Worm (Caenorhabditis elegans) whole organism, L1 larva: ENCODE data around the gene AH10.4.

Experiments used
- C16A3.4 ChIP-seq: fragments of 150-350 bp; optimal IDR thresholded peaks from 2 replicates; lab custom pipeline; 2014; ENCODE audit warnings: missing biosample characterization, missing genetic modification characterization
- C34B4.2 ChIP-seq: sonication (generic microtip); optimal IDR thresholded peaks from 2 replicates; lab custom pipeline; 2017; ENCODE audit warnings: mild to moderate bottlenecking, missing genetic modification characterization, missing compliant biosample characterization
- F16B12.6 ChIP-seq: fragments of 150-350 bp; optimal IDR thresholded peaks from 2 replicates; lab custom pipeline; 2014; ENCODE audit warnings: missing biosample characterization, missing genetic modification characterization
- aha-1 ChIP-seq: fragments of 150-350 bp; optimal IDR thresholded peaks from 2 replicates; lab custom pipeline; 2014; ENCODE audit warnings: missing biosample characterization, missing genetic modification characterization
- alr-1 ChIP-seq: fragments of 200-800 bp; sonication (Bioruptor generic); optimal IDR thresholded peaks from 2 replicates; lab custom pipeline; 2018; ENCODE audit warnings: borderline replicate concordance, mild to moderate bottlenecking, missing genetic modification characterization, missing compliant biosample characterization
- blmp-1 ChIP-seq: fragments of 150-350 bp; optimal IDR thresholded peaks from 2 replicates; lab custom pipeline; 2014; ENCODE audit warnings: missing biosample characterization, missing genetic modification characterization
- ceh-63 ChIP-seq: fragments of 200-800 bp; sonication (Bioruptor generic); optimal IDR thresholded peaks from 2 replicates; lab custom pipeline; 2018; ENCODE audit warnings: mild to moderate bottlenecking, missing genetic modification characterization, missing compliant biosample characterization
- ceh-82 ChIP-seq, 3 experiments: fragments of 150-350 bp in 1 of 3; sonication (generic microtip) in 2 of 3; optimal IDR thresholded peaks; 2 replicates each; lab custom pipeline; 2014 to 2017; ENCODE audit warnings: missing biosample characterization in 3 of 3, missing genetic modification characterization in 3 of 3
- dsc-1 ChIP-seq: sonication (generic microtip); optimal IDR thresholded peaks from 2 replicates; lab custom pipeline; 2016; ENCODE audit warnings: mild to moderate bottlenecking, missing genetic modification characterization, missing compliant biosample characterization
- efl-1 ChIP-seq, 4 experiments: fragments of 150-350 bp; optimal IDR thresholded peaks in 3 of 4; peaks in 1 of 4; 1 replicate in 1 of 4; 2 replicates in 3 of 4; lab custom pipeline; 2014; ENCODE audit warnings: missing biosample characterization in 2 of 4, missing genetic modification characterization in 2 of 4, missing genetic modification reagents in 2 of 4
- efl-3 ChIP-seq: fragments of 200-800 bp; sonication (Bioruptor generic); optimal IDR thresholded peaks from 2 replicates; lab custom pipeline; 2018; ENCODE audit warnings: mild to moderate bottlenecking, missing genetic modification characterization, missing compliant biosample characterization
- elt-3 ChIP-seq, 6 experiments: fragments of 150-350 bp in 1 of 6; sonication (generic microtip); optimal IDR thresholded peaks; 2 replicates each; lab custom pipeline; 2017 to 2018; ENCODE audit warnings: missing biosample characterization in 6 of 6, missing genetic modification characterization in 6 of 6, inconsistent platforms in 1 of 6
- fkh-10 ChIP-seq: sonication (generic microtip); optimal IDR thresholded peaks from 2 replicates; lab custom pipeline; 2017; ENCODE audit warnings: missing biosample characterization, missing genetic modification reagents, missing genetic modification characterization
- fkh-4 ChIP-seq: sonication (generic microtip); optimal IDR thresholded peaks from 2 replicates; lab custom pipeline; 2016; ENCODE audit warnings: missing compliant biosample characterization, missing genetic modification characterization, borderline replicate concordance
- grh-1 ChIP-seq: fragments of 200-800 bp; sonication (Bioruptor generic); IDR thresholded peaks from 2 replicates; pipeline ENCODE4 v1.3.6; 2022; ENCODE audit warnings: missing genetic modification reagents, missing genetic modification characterization, missing compliant biosample characterization
- hlh-17 ChIP-seq: fragments of 200-800 bp; sonication (Bioruptor generic); optimal IDR thresholded peaks from 2 replicates; lab custom pipeline; 2018; ENCODE audit warnings: missing genetic modification characterization, mild to moderate bottlenecking, missing compliant biosample characterization, moderate library complexity, borderline replicate concordance
- hpl-2 ChIP-seq: fragments of 150-350 bp; optimal IDR thresholded peaks from 2 replicates; lab custom pipeline; 2014; ENCODE audit warnings: missing biosample characterization, missing genetic modification reagents, missing genetic modification characterization
- lin-13 ChIP-seq: fragments of 150-350 bp; optimal IDR thresholded peaks from 2 replicates; lab custom pipeline; 2014; ENCODE audit warnings: missing biosample characterization, missing genetic modification reagents, missing genetic modification characterization
- lin-14 ChIP-seq: fragments of 200-800 bp; sonication (Bioruptor generic); optimal IDR thresholded peaks from 2 replicates; lab custom pipeline; 2018; ENCODE audit warnings: mild to moderate bottlenecking, missing genetic modification characterization, moderate library complexity, missing compliant biosample characterization
- lin-35 ChIP-seq, 2 experiments: fragments of 150-350 bp; optimal IDR thresholded peaks; 2 replicates each; lab custom pipeline; 2014; ENCODE audit warnings: missing biosample characterization in 2 of 2, missing genetic modification characterization in 2 of 2, missing genetic modification reagents in 2 of 2
- lir-3 ChIP-seq: sonication (generic microtip); optimal IDR thresholded peaks from 2 replicates; lab custom pipeline; 2016; ENCODE audit warnings: mild to moderate bottlenecking, missing genetic modification characterization, moderate library complexity, missing compliant biosample characterization; ENCODE audit not compliant: poor library complexity
- lsy-2 ChIP-seq, 2 experiments: fragments of 150-350 bp; optimal IDR thresholded peaks; 2 replicates each; lab custom pipeline; 2014; ENCODE audit warnings: missing biosample characterization in 2 of 2, missing genetic modification characterization in 2 of 2
- mdl-1 ChIP-seq, 2 experiments: fragments of 150-350 bp; optimal IDR thresholded peaks; 2 replicates each; lab custom pipeline; 2014 to 2017; ENCODE audit warnings: missing biosample characterization in 2 of 2, missing genetic modification characterization in 2 of 2, inconsistent platforms in 1 of 2
- mep-1 ChIP-seq: fragments of 150-350 bp; optimal IDR thresholded peaks from 2 replicates; lab custom pipeline; 2014; ENCODE audit warnings: missing biosample characterization, missing genetic modification characterization
- nhr-11 ChIP-seq: fragments of 150-350 bp; optimal IDR thresholded peaks from 2 replicates; lab custom pipeline; 2014; ENCODE audit warnings: missing biosample characterization, missing genetic modification characterization
- nhr-237 ChIP-seq: fragments of 150-350 bp; optimal IDR thresholded peaks from 2 replicates; lab custom pipeline; 2014; ENCODE audit warnings: missing biosample characterization, missing genetic modification characterization
- nhr-28 ChIP-seq: fragments of 150-350 bp; optimal IDR thresholded peaks from 2 replicates; lab custom pipeline; 2014; ENCODE audit warnings: missing biosample characterization, missing genetic modification characterization
- nhr-71 ChIP-seq: sonication (generic microtip); optimal IDR thresholded peaks from 2 replicates; lab custom pipeline; 2016; ENCODE audit warnings: mild to moderate bottlenecking, missing genetic modification characterization, moderate library complexity, missing compliant biosample characterization
- nhr-76 ChIP-seq: sonication (generic microtip); optimal IDR thresholded peaks from 2 replicates; lab custom pipeline; 2017; ENCODE audit warnings: missing biosample characterization, missing genetic modification characterization
- nhr-77 ChIP-seq: fragments of 150-350 bp; optimal IDR thresholded peaks from 2 replicates; lab custom pipeline; 2014; ENCODE audit warnings: missing biosample characterization, missing genetic modification characterization
- nhr-85 ChIP-seq: sonication (generic microtip); peaks from one replicate; lab custom pipeline; 2016; ENCODE audit warnings: missing genetic modification characterization, inconsistent platforms, missing compliant biosample characterization
- nhr-90 ChIP-seq: sonication (generic microtip); optimal IDR thresholded peaks from 2 replicates; lab custom pipeline; 2016; ENCODE audit warnings: mild to moderate bottlenecking, missing genetic modification characterization, missing compliant biosample characterization; ENCODE audit not compliant: poor library complexity
- pax-3 ChIP-seq: fragments of 200-800 bp; sonication (Bioruptor generic); optimal IDR thresholded peaks from 2 replicates; lab custom pipeline; 2018; ENCODE audit warnings: mild to moderate bottlenecking, missing genetic modification characterization, moderate library complexity, missing compliant biosample characterization
- pqm-1 ChIP-seq: sonication (generic microtip); optimal IDR thresholded peaks from 3 replicates; lab custom pipeline; 2017; ENCODE audit warnings: missing biosample characterization, missing genetic modification characterization
- skn-1 ChIP-seq: fragments of 150-350 bp; optimal IDR thresholded peaks from 2 replicates; lab custom pipeline; 2014; ENCODE audit warnings: missing biosample characterization, missing genetic modification characterization
- snpc-4 ChIP-seq: fragments of 150-350 bp; optimal IDR thresholded peaks from 2 replicates; lab custom pipeline; 2014; ENCODE audit warnings: missing biosample characterization, missing genetic modification characterization
- snu-23 ChIP-seq: sonication (generic microtip); optimal IDR thresholded peaks from 2 replicates; lab custom pipeline; 2016; ENCODE audit warnings: missing genetic modification characterization, missing compliant biosample characterization
- sox-4 ChIP-seq: sonication (generic microtip); optimal IDR thresholded peaks from 2 replicates; lab custom pipeline; 2016; ENCODE audit warnings: missing genetic modification characterization, missing compliant biosample characterization
- sup-37 ChIP-seq: fragments of 200-800 bp; sonication (Bioruptor generic); optimal IDR thresholded peaks from 2 replicates; lab custom pipeline; 2018; ENCODE audit warnings: mild to moderate bottlenecking, missing genetic modification characterization, missing compliant biosample characterization
- swsn-7 ChIP-seq: sonication (generic microtip); optimal IDR thresholded peaks from 2 replicates; lab custom pipeline; 2016; ENCODE audit warnings: missing genetic modification characterization, missing compliant biosample characterization
- unc-62 ChIP-seq: fragments of 150-350 bp; optimal IDR thresholded peaks from 2 replicates; lab custom pipeline; 2014; ENCODE audit warnings: missing biosample characterization, missing genetic modification reagents, missing genetic modification characterization
- unc-98 ChIP-seq: fragments of 200-800 bp; sonication (Bioruptor generic); IDR thresholded peaks from 2 replicates; pipeline ENCODE4 v1.3.6; 2022; ENCODE audit warnings: missing genetic modification characterization, missing compliant biosample characterization
- xbp-1 ChIP-seq: sonication (generic microtip); optimal IDR thresholded peaks from 2 replicates; lab custom pipeline; 2016; ENCODE audit warnings: missing genetic modification characterization, missing compliant biosample characterization

AH10.4 gene

ce11 chrV:14149125-14149524, 11.5 kb upstream of the AH10.4 start:
- TF ChIP-seq pax-3 (tag; lab: Kevin White, UChicago) (no peak), snu-23 (peak; percentile 27), nhr-71 (peak; percentile 28), nhr-77 (no peak), blmp-1 (tag; lab: Kevin White, UChicago) (peak; percentile 41), lsy-2 (tag; optimal IDR thresholded peaks at IDR 0.05; lab: Kevin White, UChicago) (peak in 1 of 2 experiments; percentile 34), pqm-1 (tag; lab: Kevin White, UChicago) (no peak), lin-14 (GFP tag; lab: Kevin White, UChicago) (peak; percentile 76), elt-3 (tag; optimal IDR thresholded peaks at IDR 0.05; lab: Kevin White, UChicago) (peak in 1 of 6 experiments; percentile 32), mep-1 (tag; lab: Kevin White, UChicago) (peak; percentile 21), nhr-28 (tag; lab: Kevin White, UChicago) (no peak), efl-1 (optimal IDR thresholded peaks at IDR 0.05; lab: Kevin White, UChicago) (no peak), efl-1 (GFP tag; optimal IDR thresholded peaks at IDR 0.05 in 1 of 2; lab: Kevin White, UChicago) (peak in 1 of 2 experiments; percentile 73), nhr-85 (peak; percentile 85), ceh-82 (tag; optimal IDR thresholded peaks at IDR 0.05; lab: Kevin White, UChicago) (no peak), nhr-11 (no peak)
- TF ChIP-seq, all 84 proteins: peak for 9

ce11 chrV:14147114-14147513, 9.4 kb upstream of the AH10.4 start:
- no peak for TF ChIP-seq ceh-63 (GFP tag; lab: Kevin White, UChicago)
- TF ChIP-seq grh-1: no peak
- no peak for TF ChIP-seq skn-1
- no peak for TF ChIP-seq F16B12.6
- no peak for TF ChIP-seq C16A3.4 (tag; lab: Kevin White, UChicago)
- TF ChIP-seq dsc-1: no peak
- TF ChIP-seq efl-1 (optimal IDR thresholded peaks at IDR 0.05; lab: Kevin White, UChicago): no peak
- TF ChIP-seq efl-1 (GFP tag; optimal IDR thresholded peaks at IDR 0.05 in 1 of 2; lab: Kevin White, UChicago): no peak
- TF ChIP-seq unc-98: no peak
- TF ChIP-seq mdl-1 (tag; optimal IDR thresholded peaks at IDR 0.05; lab: Kevin White, UChicago): no peak
- TF ChIP-seq efl-3 (GFP tag; lab: Kevin White, UChicago): no peak
- TF ChIP-seq aha-1 (tag; lab: Kevin White, UChicago): no peak
- TF ChIP-seq sox-4 (tag; lab: Kevin White, UChicago): no peak
- no peak for TF ChIP-seq nhr-76
- no peak for TF ChIP-seq hlh-17 (GFP tag; lab: Kevin White, UChicago)
- no peak for TF ChIP-seq lin-13 (GFP tag; lab: Kevin White, UChicago)
- no peak for TF ChIP-seq swsn-7 (tag; lab: Kevin White, UChicago)
- TF ChIP-seq fkh-4 (tag; lab: Kevin White, UChicago): no peak
- TF ChIP-seq elt-3 (tag; optimal IDR thresholded peaks at IDR 0.05; lab: Kevin White, UChicago): no peak

DNA sequence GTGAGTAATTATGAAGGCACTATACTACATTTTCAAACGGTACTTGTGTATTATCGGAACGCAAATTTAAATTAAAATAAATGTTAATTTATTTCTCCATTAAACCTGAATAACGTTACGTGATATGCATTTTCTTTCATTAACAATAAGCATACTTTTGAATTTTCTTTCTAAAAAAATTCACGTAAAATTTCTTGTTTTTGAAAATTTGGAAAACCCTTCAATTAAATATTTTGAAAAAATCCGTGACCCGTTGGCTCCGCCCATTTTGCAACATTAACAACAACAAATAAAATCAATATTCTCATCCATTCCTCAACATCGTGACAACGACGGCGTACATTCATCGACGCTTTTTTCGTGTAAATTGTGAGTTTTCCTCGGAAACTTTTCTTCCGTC, 8.5 kb upstream of the AH10.4 start, which contains the start of gene acs-10:
Gene acs-10 (plus strand): TSS at position 301 of the 400 bp plus-strand sequence.
- TF ChIP-seq snpc-4 (tag; lab: Kevin White, UChicago): no peak
- no peak for TF ChIP-seq lin-35 (GFP tag; optimal IDR thresholded peaks at IDR 0.05; lab: Kevin White, UChicago)
- TF ChIP-seq hpl-2 (GFP tag; lab: Kevin White, UChicago): no peak
- TF ChIP-seq sup-37 (GFP tag; lab: Kevin White, UChicago): no peak
- TF ChIP-seq snu-23: no peak
- TF ChIP-seq lir-3 (tag; lab: Kevin White, UChicago): no peak
- TF ChIP-seq swsn-7 (tag; lab: Kevin White, UChicago): no peak
- no peak for TF ChIP-seq C34B4.2 (tag; lab: Kevin White, UChicago)
- TF ChIP-seq, all 84 proteins: peak for 0

- TF ChIP-seq snu-23: no peak
- no peak for TF ChIP-seq nhr-237
- TF ChIP-seq fkh-4 (tag; lab: Kevin White, UChicago): no peak
- TF ChIP-seq ceh-63 (GFP tag; lab: Kevin White, UChicago): no peak
- no peak for TF ChIP-seq fkh-10 (GFP tag; lab: Kevin White, UChicago)
- TF ChIP-seq nhr-90: no peak
- no peak for TF ChIP-seq sox-4 (tag; lab: Kevin White, UChicago)
- TF ChIP-seq xbp-1 (tag; lab: Kevin White, UChicago): no peak
- no peak for TF ChIP-seq unc-62 (GFP tag; lab: Kevin White, UChicago)
- TF ChIP-seq pax-3 (tag; lab: Kevin White, UChicago): no peak
- TF ChIP-seq alr-1: no peak
These were observed 7.6 kb upstream of the AH10.4 start, which contains the start of gene par-1 for ce11 chrV:14145267-14145666. TSS of gene par-1 (minus strand) at chrV:14145367.
